Fruit fly (Drosophila melanogaster): ENCODE data around the gene CG6163.

Gene CG6163

dm6 chr3L:11320124-11320523, 44.6 kb downstream of the CG6163 start:
- TF ChIP-seq Rel (GFP tag; optimal IDR thresholded peaks at IDR 0.05) (peak; percentile 22), Rel (tag; optimal IDR thresholded peaks at IDR 0.05) (no peak), psq (GFP tag; optimal IDR thresholded peaks at IDR 0.05) (peak; percentile 19), Dif (GFP tag; optimal IDR thresholded peaks at IDR 0.05; ENCODE audit: partially characterized antibody) (peak; percentile 22), sv (GFP tag; optimal IDR thresholded peaks at IDR 0.05) (no peak), CrebA (GFP tag; optimal IDR thresholded peaks at IDR 0.05; ENCODE audit: borderline replicate concordance) (peak; percentile 30)

DNA sequence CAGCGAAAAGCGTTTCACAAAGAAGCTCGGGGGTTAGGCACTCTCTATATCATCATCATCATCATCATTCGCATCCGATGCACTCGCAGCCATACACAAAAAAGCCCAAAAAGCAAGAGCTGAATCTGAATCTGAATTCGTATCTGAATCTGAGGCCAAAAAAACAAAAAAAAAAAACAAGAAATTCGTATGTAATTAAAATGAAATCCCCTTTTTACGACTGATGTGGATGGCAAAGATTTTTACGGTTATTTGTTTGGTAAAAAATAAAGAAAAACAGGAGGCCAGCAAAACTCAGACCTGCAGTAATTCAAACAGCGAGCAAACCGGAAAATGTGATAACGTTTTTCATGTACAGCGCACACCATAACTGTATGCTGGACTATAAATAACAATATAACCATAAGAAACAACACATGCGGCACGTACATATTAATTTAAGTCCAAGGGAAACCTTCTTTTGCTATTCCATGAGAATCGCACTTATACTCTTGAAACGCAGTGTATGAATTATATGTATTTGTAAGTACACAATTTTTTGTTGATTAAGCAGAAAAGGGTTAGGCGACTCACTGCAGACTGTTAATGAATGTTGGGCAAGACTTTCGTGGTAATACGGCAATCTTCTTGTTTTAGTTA, 46.0 kb downstream of the CG6163 start:
- no peak for TF ChIP-seq N (GFP tag; optimal IDR thresholded peaks at IDR 0.05)
- peak; percentile 39 for TF ChIP-seq brk (GFP tag; optimal IDR thresholded peaks at IDR 0.05)
- TF ChIP-seq Myc (optimal IDR thresholded peaks at IDR 0.05): no peak
- TF ChIP-seq psq (GFP tag; optimal IDR thresholded peaks at IDR 0.05): peak; percentile 84
- peak; percentile 71 for TF ChIP-seq tai (GFP tag; optimal IDR thresholded peaks at IDR 0.05)
- peak; percentile 79 for TF ChIP-seq woc (GFP tag; optimal IDR thresholded peaks at IDR 0.05)
- TF ChIP-seq Vsx2 (GFP tag; optimal IDR thresholded peaks at IDR 0.05; ENCODE audit: partially characterized antibody): no peak
- TF ChIP-seq pan (optimal IDR thresholded peaks at IDR 0.05): no peak
- no peak for TF ChIP-seq usp (GFP tag; optimal IDR thresholded peaks at IDR 0.05)
- peak; percentile 92 for TF ChIP-seq h (GFP tag; optimal IDR thresholded peaks at IDR 0.05)
- TF ChIP-seq dsf (GFP tag; optimal IDR thresholded peaks at IDR 0.05; ENCODE audit: borderline replicate concordance): peak; percentile 47
- peak; percentile 65 for TF ChIP-seq Jra (GFP tag; optimal IDR thresholded peaks at IDR 0.05)
- TF ChIP-seq sage (GFP tag; optimal IDR thresholded peaks at IDR 0.05): peak; percentile 86
- TF ChIP-seq br (GFP tag; optimal IDR thresholded peaks at IDR 0.05): peak; percentile 87
- no peak for TF ChIP-seq Abd-B (GFP tag; optimal IDR thresholded peaks at IDR 0.05)
- peak; percentile 47 for TF ChIP-seq Rel (GFP tag; optimal IDR thresholded peaks at IDR 0.05)
- peak; percentile 91 for TF ChIP-seq Rel (tag; optimal IDR thresholded peaks at IDR 0.05)
- peak; percentile 36 for TF ChIP-seq GATAd (GFP tag; optimal IDR thresholded peaks at IDR 0.05)
- no peak for TF ChIP-seq dl (GFP tag; optimal IDR thresholded peaks at IDR 0.05; ENCODE audit: insufficient read depth in 1 of 2, partially characterized antibody in 2 of 2)
- TF ChIP-seq Mio (GFP tag; optimal IDR thresholded peaks at IDR 0.05): peak; percentile 65
- TF ChIP-seq Dfd (GFP tag; optimal IDR thresholded peaks at IDR 0.05): peak; percentile 46
- peak; percentile 92 for TF ChIP-seq ey (GFP tag; optimal IDR thresholded peaks at IDR 0.05)
- TF ChIP-seq Hr78 (GFP tag; optimal IDR thresholded peaks at IDR 0.05): no peak
- TF ChIP-seq fru (GFP tag; optimal IDR thresholded peaks at IDR 0.05): peak; percentile 83
- peak; percentile 76 for TF ChIP-seq Hr83 (GFP tag; optimal IDR thresholded peaks at IDR 0.05; ENCODE audit: poor library complexity, severe bottlenecking)
- TF ChIP-seq Hnf4 (GFP tag; optimal IDR thresholded peaks at IDR 0.05): peak; percentile 87
- TF ChIP-seq foxo (GFP tag; optimal IDR thresholded peaks at IDR 0.05): peak; percentile 80 to 90
- peak; percentile 85 for TF ChIP-seq OdsH (GFP tag; optimal IDR thresholded peaks at IDR 0.05)
- peak; percentile 20 for TF ChIP-seq CrebA (GFP tag; optimal IDR thresholded peaks at IDR 0.05; ENCODE audit: borderline replicate concordance)
- TF ChIP-seq HLH106 (tag; optimal IDR thresholded peaks at IDR 0.05): peak; percentile 91
- peak; percentile 86 for TF ChIP-seq rgr (GFP tag; optimal IDR thresholded peaks at IDR 0.05)
- peak; percentile 87 for TF ChIP-seq CG9705 (GFP tag; optimal IDR thresholded peaks at IDR 0.05)
- peak; percentile 94 for TF ChIP-seq CG32264 (GFP tag; optimal IDR thresholded peaks at IDR 0.05)
- peak; percentile 89 for TF ChIP-seq Sp1 (GFP tag; optimal IDR thresholded peaks at IDR 0.05)
- peak; percentile 72 for TF ChIP-seq sv (GFP tag; optimal IDR thresholded peaks at IDR 0.05)
- TF ChIP-seq dmrt93B (GFP tag; optimal IDR thresholded peaks at IDR 0.05): peak; percentile 83
- TF ChIP-seq Dif (GFP tag; optimal IDR thresholded peaks at IDR 0.05; ENCODE audit: partially characterized antibody): no peak
- TF ChIP-seq jim (GFP tag; optimal IDR thresholded peaks at IDR 0.05): no peak
- TF ChIP-seq lola (GFP tag; optimal IDR thresholded peaks at IDR 0.05): no peak

Measured in whole organism, wandering third instar larva.